Worm (Caenorhabditis elegans): ENCODE data around the gene Y69H2.9.

Gene Y69H2.9

ce11 chrV:18710045-18710490 lies 8.7 kb downstream of the Y69H2.9 start:
- TF ChIP-seq ztf-29 (GFP tag; IDR thresholded peaks at IDR 0.05) (no peak), ztf-23 (GFP tag; IDR thresholded peaks at IDR 0.05) (no peak), flt-1 (GFP tag; IDR thresholded peaks at IDR 0.05) (no peak), tab-1 (GFP tag; IDR thresholded peaks at IDR 0.05) (peak; percentile 71; the same call in 1 of the 2 replicates), cog-1 (tag; optimal IDR thresholded peaks at IDR 0.05) (peak; percentile 84)

- TF ChIP-seq ztf-29 (GFP tag; IDR thresholded peaks at IDR 0.05) (no peak), flt-1 (GFP tag; IDR thresholded peaks at IDR 0.05) (no peak), tab-1 (GFP tag; IDR thresholded peaks at IDR 0.05) (no peak), med-1 (GFP tag; optimal IDR thresholded peaks at IDR 0.05; ENCODE audit: insufficient read depth) (no peak), ref-1 (GFP tag; conservative IDR thresholded peaks at IDR 0.05) (no peak), T22C8.4 (GFP tag; IDR thresholded peaks at IDR 0.05) (no peak), ztf-23 (GFP tag; IDR thresholded peaks at IDR 0.05) (no peak), klf-2 (GFP tag; conservative IDR thresholded peaks at IDR 0.05) (no peak), cog-1 (tag; optimal IDR thresholded peaks at IDR 0.05) (no peak)
Observed at ce11 chrV:18711362-18711761, 10.0 kb downstream of the Y69H2.9 start.

ce11 chrV:18712118-18712517 lies 10.8 kb downstream of the Y69H2.9 start:
- peak; percentile 43 for TF ChIP-seq ref-1 (GFP tag; conservative IDR thresholded peaks at IDR 0.05)
- TF ChIP-seq ztf-29 (GFP tag; IDR thresholded peaks at IDR 0.05), result no peak
- TF ChIP-seq cog-1 (tag; optimal IDR thresholded peaks at IDR 0.05), result no peak
- TF ChIP-seq T22C8.4 (GFP tag; IDR thresholded peaks at IDR 0.05), result peak; percentile 54
- TF ChIP-seq tab-1 (GFP tag; IDR thresholded peaks at IDR 0.05), result peak; percentile 75

ce11 chrV:18719412-18719811 lies 18.1 kb downstream of the Y69H2.9 start:
- peak; percentile 50; the same call in 1 of the 2 replicates for TF ChIP-seq ref-1 (GFP tag; conservative IDR thresholded peaks at IDR 0.05)
- no peak for TF ChIP-seq ztf-29 (GFP tag; IDR thresholded peaks at IDR 0.05)
- no peak for TF ChIP-seq med-1 (GFP tag; optimal IDR thresholded peaks at IDR 0.05; ENCODE audit: insufficient read depth)
- peak; percentile 46; the same call in 1 of the 2 replicates for TF ChIP-seq tab-1 (GFP tag; IDR thresholded peaks at IDR 0.05)

ce11 chrV:18719956-18720489 lies 18.7 kb downstream of the Y69H2.9 start, which contains the start of gene Y17D7C.2:
Y17D7C.2 (minus strand) TSS chrV:18719987.
- 0 out of 2 replicates have a peak, but pooled peaks have one; percentile 60 for TF ChIP-seq tab-1 (GFP tag; IDR thresholded peaks at IDR 0.05)
- no peak for TF ChIP-seq flt-1 (GFP tag; IDR thresholded peaks at IDR 0.05)
- no peak for TF ChIP-seq ref-1 (GFP tag; conservative IDR thresholded peaks at IDR 0.05)
- 0 out of 2 replicates have a peak, but pooled peaks have one; percentile 30 for TF ChIP-seq T22C8.4 (GFP tag; IDR thresholded peaks at IDR 0.05)
- no peak for TF ChIP-seq cog-1 (tag; optimal IDR thresholded peaks at IDR 0.05)
- TF ChIP-seq ztf-29 (GFP tag; IDR thresholded peaks at IDR 0.05), result no peak
- peak; percentile 44 for TF ChIP-seq med-1 (GFP tag; optimal IDR thresholded peaks at IDR 0.05; ENCODE audit: insufficient read depth)
- no peak for TF ChIP-seq klf-2 (GFP tag; conservative IDR thresholded peaks at IDR 0.05)
- no peak for TF ChIP-seq ztf-23 (GFP tag; IDR thresholded peaks at IDR 0.05)

- no peak for TF ChIP-seq ref-1 (GFP tag; conservative IDR thresholded peaks at IDR 0.05)
- TF ChIP-seq ztf-23 (GFP tag; IDR thresholded peaks at IDR 0.05), result no peak
- TF ChIP-seq klf-2 (GFP tag; conservative IDR thresholded peaks at IDR 0.05), result no peak
Observed at ce11 chrV:18721873-18722272, 20.5 kb downstream of the Y69H2.9 start.

- 0 out of 2 replicates have a peak, but pooled peaks have one; percentile 53 for TF ChIP-seq tab-1 (GFP tag; IDR thresholded peaks at IDR 0.05)
- TF ChIP-seq ztf-23 (GFP tag; IDR thresholded peaks at IDR 0.05), result no peak
- TF ChIP-seq T22C8.4 (GFP tag; IDR thresholded peaks at IDR 0.05), result 0 out of 2 replicates have a peak, but pooled peaks have one; percentile 12
- TF ChIP-seq med-1 (GFP tag; optimal IDR thresholded peaks at IDR 0.05; ENCODE audit: insufficient read depth), result no peak
- no peak for TF ChIP-seq flt-1 (GFP tag; IDR thresholded peaks at IDR 0.05)
Observed at ce11 chrV:18722510-18723299, 21.4 kb downstream of the Y69H2.9 start.

- TF ChIP-seq ztf-29 (GFP tag; IDR thresholded peaks at IDR 0.05) (no peak), tab-1 (GFP tag; IDR thresholded peaks at IDR 0.05) (no peak), T22C8.4 (GFP tag; IDR thresholded peaks at IDR 0.05) (peak; percentile 99), ref-1 (GFP tag; conservative IDR thresholded peaks at IDR 0.05) (no peak; the same call in 1 of the 2 replicates), cog-1 (tag; optimal IDR thresholded peaks at IDR 0.05) (peak; percentile 97)
Observed at ce11 chrV:18723604-18724003, 22.3 kb downstream of the Y69H2.9 start.

- TF ChIP-seq klf-2 (GFP tag; conservative IDR thresholded peaks at IDR 0.05), result no peak
- TF ChIP-seq med-1 (GFP tag; optimal IDR thresholded peaks at IDR 0.05; ENCODE audit: insufficient read depth), result no peak
- TF ChIP-seq ztf-29 (GFP tag; IDR thresholded peaks at IDR 0.05), result no peak
- TF ChIP-seq tab-1 (GFP tag; IDR thresholded peaks at IDR 0.05), result no peak
- no peak for TF ChIP-seq T22C8.4 (GFP tag; IDR thresholded peaks at IDR 0.05)
- TF ChIP-seq flt-1 (GFP tag; IDR thresholded peaks at IDR 0.05), result no peak
- TF ChIP-seq ztf-23 (GFP tag; IDR thresholded peaks at IDR 0.05), result no peak
- no peak for TF ChIP-seq cog-1 (tag; optimal IDR thresholded peaks at IDR 0.05)
- no peak for TF ChIP-seq ref-1 (GFP tag; conservative IDR thresholded peaks at IDR 0.05)
Observed at ce11 chrV:18724076-18724475, 22.7 kb downstream of the Y69H2.9 start.

- TF ChIP-seq tab-1 (GFP tag; IDR thresholded peaks at IDR 0.05), result no peak
- no peak for TF ChIP-seq T22C8.4 (GFP tag; IDR thresholded peaks at IDR 0.05)
- TF ChIP-seq cog-1 (tag; optimal IDR thresholded peaks at IDR 0.05), result no peak
- no peak for TF ChIP-seq flt-1 (GFP tag; IDR thresholded peaks at IDR 0.05)
- no peak for TF ChIP-seq med-1 (GFP tag; optimal IDR thresholded peaks at IDR 0.05; ENCODE audit: insufficient read depth)
- no peak for TF ChIP-seq klf-2 (GFP tag; conservative IDR thresholded peaks at IDR 0.05)
- no peak for TF ChIP-seq ztf-29 (GFP tag; IDR thresholded peaks at IDR 0.05)
- TF ChIP-seq ref-1 (GFP tag; conservative IDR thresholded peaks at IDR 0.05), result no peak
- TF ChIP-seq ztf-23 (GFP tag; IDR thresholded peaks at IDR 0.05), result no peak
Observed at ce11 chrV:18725858-18726257, 24.5 kb downstream of the Y69H2.9 start.
